Worm (Caenorhabditis elegans) whole organism, mixed stage, embryonic: ENCODE measurements around the gene C54D10.3.

ENCODE experiments used
- bed-3 ChIP-seq: fragments of 200-800 bp; sonication (Bioruptor generic); optimal IDR thresholded peaks from 3 replicates; lab custom pipeline; 2018; ENCODE audit warnings: mild to moderate bottlenecking, missing genetic modification characterization, moderate library complexity, missing compliant biosample characterization
- blmp-1 ChIP-seq: fragments of 150-350 bp; optimal IDR thresholded peaks from 2 replicates; lab custom pipeline; 2014; ENCODE audit warnings: missing biosample characterization, missing genetic modification characterization
- ceh-39 ChIP-seq: fragments of 150-350 bp; optimal IDR thresholded peaks from 2 replicates; lab custom pipeline; 2014; ENCODE audit warnings: missing biosample characterization, missing genetic modification characterization
- ceh-43 ChIP-seq: fragments of 200-800 bp; sonication (Bioruptor generic); optimal IDR thresholded peaks from 2 replicates; lab custom pipeline; 2018; ENCODE audit warnings: mild to moderate bottlenecking, missing genetic modification characterization, moderate library complexity, missing compliant biosample characterization
- ceh-83 ChIP-seq: fragments of 200-800 bp; sonication (Bioruptor generic); optimal IDR thresholded peaks from 2 replicates; lab custom pipeline; 2018; ENCODE audit warnings: mild to moderate bottlenecking, missing genetic modification characterization, missing compliant biosample characterization
- ces-1 ChIP-seq: fragments of 150-350 bp; optimal IDR thresholded peaks from 2 replicates; lab custom pipeline; 2014; ENCODE audit warnings: missing biosample characterization, missing genetic modification reagents, missing genetic modification characterization
- cnd-1 ChIP-seq: fragments of 200-800 bp; sonication (Bioruptor generic); optimal IDR thresholded peaks from 2 replicates; lab custom pipeline; 2018; ENCODE audit warnings: mild to moderate bottlenecking, missing genetic modification characterization, missing compliant biosample characterization
- drap-1 ChIP-seq: fragments of 200-800 bp; sonication (Bioruptor generic); optimal IDR thresholded peaks from 3 replicates; lab custom pipeline; 2018; ENCODE audit warnings: mild to moderate bottlenecking, missing genetic modification characterization, missing compliant biosample characterization
- elt-1 ChIP-seq: sonication (generic microtip); optimal IDR thresholded peaks from 2 replicates; lab custom pipeline; 2017; ENCODE audit warnings: missing genetic modification characterization, mild to moderate bottlenecking, missing compliant biosample characterization, antibody characterized with exemption, moderate library complexity, borderline replicate concordance; ENCODE audit not compliant: insufficient read depth
- elt-3 ChIP-seq: fragments of 150-350 bp; optimal IDR thresholded peaks from 2 replicates; lab custom pipeline; 2014; ENCODE audit warnings: missing biosample characterization, missing genetic modification characterization
- flh-1 ChIP-seq: fragments of 200-800 bp; sonication (Bioruptor generic); optimal IDR thresholded peaks from 2 replicates; lab custom pipeline; 2018; ENCODE audit warnings: mild to moderate bottlenecking, missing genetic modification characterization, moderate library complexity, missing compliant biosample characterization
- hlh-1 ChIP-seq: fragments of 150-350 bp; optimal IDR thresholded peaks from 2 replicates; lab custom pipeline; 2014; ENCODE audit warnings: missing biosample characterization, missing genetic modification reagents, missing genetic modification characterization
- lsy-2 ChIP-seq: fragments of 150-350 bp; optimal IDR thresholded peaks from 2 replicates; lab custom pipeline; 2014; ENCODE audit warnings: missing biosample characterization, missing genetic modification characterization
- mab-5 ChIP-seq: fragments of 150-350 bp; optimal IDR thresholded peaks from 2 replicates; lab custom pipeline; 2014; ENCODE audit warnings: missing biosample characterization, missing genetic modification characterization
- mls-2 ChIP-seq: sonication (generic microtip); optimal IDR thresholded peaks from 2 replicates; lab custom pipeline; 2016; ENCODE audit warnings: mild to moderate bottlenecking, missing genetic modification characterization, moderate library complexity, missing compliant biosample characterization
- nhr-2 ChIP-seq: fragments of 150-350 bp; optimal IDR thresholded peaks from 2 replicates; lab custom pipeline; 2014; ENCODE audit warnings: missing biosample characterization, missing genetic modification characterization
- nhr-237 ChIP-seq: fragments of 150-350 bp; optimal IDR thresholded peaks from 2 replicates; lab custom pipeline; 2014; ENCODE audit warnings: missing biosample characterization, missing genetic modification characterization
- nhr-76 ChIP-seq: sonication (generic microtip); optimal IDR thresholded peaks from 2 replicates; lab custom pipeline; 2017; ENCODE audit warnings: missing biosample characterization, missing genetic modification characterization
- pha-4 ChIP-seq: fragments of 150-350 bp; optimal IDR thresholded peaks from 2 replicates; lab custom pipeline; 2018; ENCODE audit warnings: missing biosample characterization, missing genetic modification reagents, missing genetic modification characterization
- sem-2 ChIP-seq: fragments of 200-800 bp; sonication (Bioruptor generic); optimal IDR thresholded peaks from 2 replicates; lab custom pipeline; 2018; ENCODE audit warnings: mild to moderate bottlenecking, missing genetic modification characterization, missing compliant biosample characterization
- snpc-4 ChIP-seq: fragments of 150-350 bp; optimal IDR thresholded peaks from 2 replicates; lab custom pipeline; 2014; ENCODE audit warnings: missing biosample characterization, missing genetic modification characterization
- tbx-8 ChIP-seq: fragments of 200-800 bp; sonication (Bioruptor generic); optimal IDR thresholded peaks from 2 replicates; lab custom pipeline; 2018; ENCODE audit warnings: mild to moderate bottlenecking, missing genetic modification characterization, moderate library complexity, missing compliant biosample characterization
- unc-62 ChIP-seq: fragments of 150-350 bp; optimal IDR thresholded peaks from 2 replicates; lab custom pipeline; 2014; ENCODE audit warnings: missing biosample characterization, missing genetic modification reagents, missing genetic modification characterization
- zip-8 ChIP-seq: fragments of 150-350 bp; optimal IDR thresholded peaks from 2 replicates; lab custom pipeline; 2014; ENCODE audit warnings: missing biosample characterization, missing genetic modification characterization
- ztf-11 ChIP-seq: fragments of 150-350 bp; optimal IDR thresholded peaks from 2 replicates; lab custom pipeline; 2014; ENCODE audit warnings: missing biosample characterization, missing genetic modification characterization

Gene C54D10.3

DNA sequence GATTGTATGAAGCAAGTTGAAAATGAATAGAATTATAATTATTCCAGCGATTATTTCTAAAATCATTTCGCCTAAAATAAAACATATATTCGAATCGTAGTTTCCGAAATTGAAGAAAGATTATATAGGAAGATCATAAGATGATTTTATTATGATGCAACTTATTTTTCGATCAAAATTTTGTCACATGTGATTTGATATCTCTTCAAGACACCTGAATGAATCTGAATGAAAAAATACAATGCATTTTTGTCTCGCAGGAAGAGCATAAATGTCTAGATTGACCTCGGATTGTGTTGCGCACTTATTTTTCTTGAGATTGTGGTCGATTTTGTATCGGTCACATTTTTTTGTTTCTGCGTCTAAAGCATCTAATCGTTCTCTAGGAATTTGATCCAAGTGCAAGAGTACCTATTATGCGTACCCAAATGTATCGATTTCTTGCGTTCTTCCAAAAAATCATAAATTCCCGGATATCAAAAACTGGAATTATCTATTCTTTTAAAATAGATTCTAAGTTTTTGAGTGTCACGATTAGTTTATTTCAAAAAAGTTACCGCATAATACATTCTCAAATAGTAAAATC is 7.9 kb upstream of the C54D10.3 start, which contains the start of gene hrg-2:
TSS of gene hrg-2 (minus strand) at position 98 of the 586 bp plus-strand sequence.
- TF ChIP-seq elt-3 (tag; lab: Kevin White, UChicago) (no peak), ceh-43 (GFP tag; lab: Kevin White, UChicago) (no peak), mls-2 (tag; lab: Kevin White, UChicago) (no peak), ceh-39 (tag; lab: Kevin White, UChicago) (no peak), zip-8 (no peak), nhr-76 (tag; lab: Kevin White, UChicago) (no peak), nhr-2 (tag; lab: Kevin White, UChicago) (no peak), lsy-2 (tag; lab: Kevin White, UChicago) (no peak)

DNA sequence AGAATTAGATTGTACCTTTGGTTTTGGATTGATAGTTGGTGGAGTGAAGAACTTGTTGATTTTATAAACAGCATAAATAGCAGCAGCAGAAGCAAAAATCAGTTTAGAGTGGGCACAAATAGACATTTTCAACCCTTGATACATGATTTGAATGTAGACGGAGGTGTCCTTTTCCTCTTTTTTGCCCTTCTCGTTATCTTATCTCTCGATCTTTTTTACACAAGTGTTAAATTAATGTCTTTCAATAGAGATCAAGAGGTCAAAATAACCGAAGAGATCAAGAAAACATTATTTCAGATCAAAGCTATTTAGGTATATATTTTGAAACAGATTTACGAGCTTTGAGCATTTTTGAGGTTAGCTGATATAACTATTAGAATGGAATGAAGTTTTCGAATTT is 6.5 kb upstream of the C54D10.3 start, which contains the start of gene cdr-7:
TSS of gene cdr-7 (minus strand) at position 205 of the 400 bp plus-strand sequence.
- no peak for TF ChIP-seq blmp-1 (tag; lab: Kevin White, UChicago)
- no peak for TF ChIP-seq elt-3 (tag; lab: Kevin White, UChicago)
- no peak for TF ChIP-seq ceh-39 (tag; lab: Kevin White, UChicago)
- no peak for TF ChIP-seq ztf-11 (tag; lab: Kevin White, UChicago)
- no peak for TF ChIP-seq tbx-8
- no peak for TF ChIP-seq nhr-237 (tag; lab: Kevin White, UChicago)
- peak; percentile 12 for TF ChIP-seq elt-1 (tag; lab: Kevin White, UChicago)
- TF ChIP-seq nhr-2 (tag; lab: Kevin White, UChicago), result no peak

DNA sequence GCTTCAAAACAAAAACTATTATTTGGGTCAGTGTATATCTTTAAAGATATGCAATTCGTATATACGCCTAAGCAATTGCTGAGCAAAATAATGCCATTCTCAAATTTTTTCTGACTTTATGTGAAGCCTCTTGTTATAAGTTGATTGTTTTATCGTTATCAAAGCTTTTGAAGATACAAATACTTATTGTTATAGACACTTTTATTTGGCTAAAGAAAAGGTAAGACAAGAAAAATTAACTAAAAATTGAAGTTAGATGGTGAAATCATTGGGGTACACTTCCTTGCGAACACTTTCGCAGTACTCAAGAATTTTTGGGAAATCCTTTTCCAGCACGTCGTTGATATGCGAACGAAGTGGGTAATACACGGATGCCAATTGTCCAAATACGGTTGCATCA is 6.1 kb upstream of the C54D10.3 start:
- no peak for TF ChIP-seq nhr-2 (tag; lab: Kevin White, UChicago)
- TF ChIP-seq unc-62 (GFP tag; lab: Kevin White, UChicago), result no peak
- no peak for TF ChIP-seq ceh-43 (GFP tag; lab: Kevin White, UChicago)
- no peak for TF ChIP-seq ztf-11 (tag; lab: Kevin White, UChicago)
- TF ChIP-seq drap-1 (GFP tag; lab: Kevin White, UChicago), result no peak
- no peak for TF ChIP-seq ceh-83 (GFP tag; lab: Kevin White, UChicago)
- no peak for TF ChIP-seq elt-3 (tag; lab: Kevin White, UChicago)
- TF ChIP-seq sem-2 (GFP tag; lab: Kevin White, UChicago), result no peak
- TF ChIP-seq mls-2 (tag; lab: Kevin White, UChicago), result no peak
- TF ChIP-seq ceh-39 (tag; lab: Kevin White, UChicago), result no peak
- TF ChIP-seq mab-5, result no peak

DNA sequence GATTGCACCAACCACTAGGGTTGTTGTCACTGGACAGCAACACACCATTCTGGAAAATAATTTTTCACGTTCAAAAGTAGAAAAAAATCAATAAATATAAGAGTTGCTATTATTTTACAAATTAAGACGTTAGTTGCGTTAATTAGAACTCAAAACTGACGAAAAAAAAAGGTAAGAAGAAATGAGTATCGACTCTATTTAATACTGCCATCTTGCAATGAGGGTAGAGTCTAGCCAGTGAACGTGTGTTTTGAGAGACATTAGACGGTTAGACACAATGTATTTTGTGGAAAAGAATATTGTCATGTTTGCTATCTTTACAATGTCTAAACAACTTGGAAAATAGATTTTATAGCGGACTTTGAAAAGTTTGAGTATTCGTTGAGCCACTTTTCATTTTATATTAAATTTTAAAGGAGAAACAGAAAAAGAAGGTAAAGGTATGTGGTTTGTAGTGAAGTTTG is 4.7 kb upstream of the C54D10.3 start, which contains the start of gene cdr-6:
TSS of gene cdr-6 (minus strand) at position 51 of the 464 bp plus-strand sequence.
- no peak for TF ChIP-seq cnd-1
- peak; percentile 22 for TF ChIP-seq ces-1 (GFP tag; lab: Kevin White, UChicago)

DNA sequence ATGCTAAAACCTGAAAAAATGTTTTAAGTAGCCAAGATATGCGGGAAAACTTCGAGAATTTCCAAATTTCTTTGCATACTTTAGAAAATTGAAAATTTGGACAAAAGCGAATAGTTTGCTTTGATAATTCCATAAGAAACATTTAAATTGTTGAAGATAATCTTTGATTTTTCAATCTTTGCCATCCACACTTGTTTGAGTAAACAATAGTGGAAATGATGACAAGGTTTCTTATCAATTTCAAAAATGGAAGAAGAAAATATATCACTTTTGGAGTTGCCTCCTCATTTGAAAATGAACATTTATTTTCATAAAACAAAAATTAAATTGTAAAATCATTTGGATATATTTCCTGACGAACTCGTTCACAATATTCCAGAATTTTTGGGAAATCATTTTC is 4.0 kb upstream of the C54D10.3 start:
- no peak for TF ChIP-seq ceh-83 (GFP tag; lab: Kevin White, UChicago)
- TF ChIP-seq hlh-1 (tag; lab: Kevin White, UChicago), result no peak
- no peak for TF ChIP-seq unc-62 (GFP tag; lab: Kevin White, UChicago)
- TF ChIP-seq ztf-11 (tag; lab: Kevin White, UChicago), result no peak
- no peak for TF ChIP-seq bed-3 (GFP tag; lab: Kevin White, UChicago)
- no peak for TF ChIP-seq blmp-1 (tag; lab: Kevin White, UChicago)
- no peak for TF ChIP-seq mls-2 (tag; lab: Kevin White, UChicago)
- no peak for TF ChIP-seq lsy-2 (tag; lab: Kevin White, UChicago)
- TF ChIP-seq elt-1 (tag; lab: Kevin White, UChicago), result no peak
- no peak for TF ChIP-seq pha-4 (tag; lab: Kevin White, UChicago)
- TF ChIP-seq snpc-4, result no peak
- TF ChIP-seq cnd-1, result no peak
- no peak for TF ChIP-seq tbx-8
- TF ChIP-seq mab-5, result no peak

DNA sequence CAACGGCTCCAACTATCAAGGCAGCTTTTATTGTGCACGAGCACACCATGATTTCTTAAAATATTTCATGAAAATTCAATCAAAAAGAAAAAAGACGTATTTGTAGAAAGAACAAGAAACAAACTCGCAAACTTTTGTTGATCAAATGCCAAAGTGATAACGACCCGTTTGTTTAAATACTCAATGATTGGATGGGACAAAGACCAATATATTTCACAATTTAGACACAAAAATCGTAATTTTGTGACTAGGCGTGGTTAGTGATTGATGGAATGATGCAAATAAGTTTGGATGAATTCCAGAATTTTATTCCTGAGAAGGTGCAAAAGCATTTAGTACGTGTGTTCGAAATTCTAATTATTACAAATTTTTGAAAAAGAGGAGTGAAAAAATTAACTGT is 2.7 kb upstream of the C54D10.3 start, which contains the start of gene cdr-2:
TSS of gene cdr-2 (minus strand) at position 54 of the 400 bp plus-strand sequence.
- no peak for TF ChIP-seq drap-1 (GFP tag; lab: Kevin White, UChicago)
- no peak for TF ChIP-seq nhr-76 (tag; lab: Kevin White, UChicago)
- no peak for TF ChIP-seq hlh-1 (tag; lab: Kevin White, UChicago)
- no peak for TF ChIP-seq lsy-2 (tag; lab: Kevin White, UChicago)
- no peak for TF ChIP-seq mls-2 (tag; lab: Kevin White, UChicago)
- no peak for TF ChIP-seq flh-1 (GFP tag; lab: Kevin White, UChicago)
